Worm (Caenorhabditis elegans) whole organism, L3 larva: ENCODE results near the gene H04M03.3.

Experiments
- R02D3.7 ChIP-seq: fragments of 150-350 bp; optimal IDR thresholded peaks from 2 replicates; lab custom pipeline; 2014; ENCODE audit warnings: missing biosample characterization, missing genetic modification characterization
- ZK546.5 ChIP-seq: sonication (generic microtip); optimal IDR thresholded peaks from 2 replicates; lab custom pipeline; 2017; ENCODE audit warnings: missing biosample characterization, missing genetic modification characterization
- aly-2 ChIP-seq: fragments of 150-350 bp; optimal IDR thresholded peaks from 2 replicates; lab custom pipeline; 2014; ENCODE audit warnings: missing biosample characterization, missing genetic modification characterization
- ama-1 ChIP-seq: fragments of 150-350 bp; optimal IDR thresholded peaks from 2 replicates; lab custom pipeline; 2018
- ceh-16 ChIP-seq: sonication (generic microtip); optimal IDR thresholded peaks from 2 replicates; lab custom pipeline; 2017; ENCODE audit warnings: missing biosample characterization, missing genetic modification characterization
- ceh-82 ChIP-seq: fragments of 150-350 bp; optimal IDR thresholded peaks from 2 replicates; lab custom pipeline; 2014; ENCODE audit warnings: missing biosample characterization, missing genetic modification characterization
- ceh-9 ChIP-seq: sonication (generic microtip); optimal IDR thresholded peaks from 2 replicates; lab custom pipeline; 2018; ENCODE audit warnings: missing biosample characterization, missing genetic modification characterization
- daf-12 ChIP-seq: fragments of 150-350 bp; optimal IDR thresholded peaks from 2 replicates; lab custom pipeline; 2014; ENCODE audit warnings: missing biosample characterization, missing genetic modification reagents, missing genetic modification characterization
- egl-27 ChIP-seq: sonication (generic microtip); optimal IDR thresholded peaks from 4 replicates; lab custom pipeline; 2017; ENCODE audit warnings: missing biosample characterization, missing genetic modification reagents, missing genetic modification characterization
- elt-1 ChIP-seq: fragments of 150-350 bp; optimal IDR thresholded peaks from 2 replicates; lab custom pipeline; 2014; ENCODE audit warnings: missing biosample characterization, missing genetic modification characterization
- elt-3 ChIP-seq, 3 experiments: fragments of 150-350 bp in 1 of 3; sonication (generic microtip) in 2 of 3; optimal IDR thresholded peaks; 2 replicates in 2 of 3; 4 replicates in 1 of 3; lab custom pipeline; 2014 to 2017; ENCODE audit warnings: missing biosample characterization in 3 of 3, missing genetic modification characterization in 3 of 3
- eor-1 ChIP-seq, 2 experiments: fragments of 150-350 bp; optimal IDR thresholded peaks; 2 replicates each; lab custom pipeline; 2014 to 2018; ENCODE audit warnings: missing biosample characterization in 2 of 2, missing genetic modification characterization in 2 of 2
- fkh-2 ChIP-seq: fragments of 150-350 bp; optimal IDR thresholded peaks from 2 replicates; lab custom pipeline; 2014; ENCODE audit warnings: missing biosample characterization, missing genetic modification reagents, missing genetic modification characterization
- hmg-11 ChIP-seq: sonication (generic microtip); optimal IDR thresholded peaks from 2 replicates; lab custom pipeline; 2016; ENCODE audit warnings: missing genetic modification characterization, missing compliant biosample characterization
- lin-39 ChIP-seq: fragments of 150-350 bp; optimal IDR thresholded peaks from 2 replicates; lab custom pipeline; 2018; ENCODE audit warnings: missing biosample characterization, missing genetic modification reagents, missing genetic modification characterization
- lsy-12 ChIP-seq: sonication (generic microtip); optimal IDR thresholded peaks from 2 replicates; lab custom pipeline; 2016; ENCODE audit warnings: mild to moderate bottlenecking, missing genetic modification characterization, missing compliant biosample characterization
- mdl-1 ChIP-seq: fragments of 150-350 bp; optimal IDR thresholded peaks from 2 replicates; lab custom pipeline; 2014; ENCODE audit warnings: missing biosample characterization, missing genetic modification characterization
- mml-1 ChIP-seq: fragments of 150-350 bp; sonication (generic microtip); optimal IDR thresholded peaks from 3 replicates; lab custom pipeline; 2014; ENCODE audit warnings: missing biosample characterization, missing genetic modification characterization
- nhr-11 ChIP-seq: fragments of 150-350 bp; optimal IDR thresholded peaks from 2 replicates; lab custom pipeline; 2014; ENCODE audit warnings: missing biosample characterization, missing genetic modification characterization
- nhr-12 ChIP-seq: fragments of 150-350 bp; optimal IDR thresholded peaks from 2 replicates; lab custom pipeline; 2014; ENCODE audit warnings: missing biosample characterization, missing genetic modification characterization
- nhr-23 ChIP-seq: fragments of 150-350 bp; optimal IDR thresholded peaks from 2 replicates; lab custom pipeline; 2014; ENCODE audit warnings: missing biosample characterization, missing genetic modification reagents, missing genetic modification characterization
- nhr-237 ChIP-seq: fragments of 150-350 bp; optimal IDR thresholded peaks from 2 replicates; lab custom pipeline; 2014; ENCODE audit warnings: missing biosample characterization, missing genetic modification characterization
- nhr-28 ChIP-seq: fragments of 150-350 bp; optimal IDR thresholded peaks from 2 replicates; lab custom pipeline; 2014; ENCODE audit warnings: missing biosample characterization, missing genetic modification characterization
- nhr-43 ChIP-seq: sonication (generic microtip); optimal IDR thresholded peaks from 2 replicates; lab custom pipeline; 2016; ENCODE audit warnings: mild to moderate bottlenecking, missing genetic modification characterization, missing compliant biosample characterization; ENCODE audit not compliant: poor library complexity, severe bottlenecking
- nhr-67 ChIP-seq: fragments of 150-350 bp; optimal IDR thresholded peaks from 2 replicates; lab custom pipeline; 2014; ENCODE audit warnings: missing biosample characterization, missing genetic modification characterization
- nhr-76 ChIP-seq: fragments of 150-350 bp; sonication (generic microtip); optimal IDR thresholded peaks from 5 replicates; lab custom pipeline; 2014; ENCODE audit warnings: missing biosample characterization, missing genetic modification characterization
- nhr-77 ChIP-seq: fragments of 150-350 bp; optimal IDR thresholded peaks from 2 replicates; lab custom pipeline; 2014; ENCODE audit warnings: missing biosample characterization, missing genetic modification characterization
- pha-4 ChIP-seq: fragments of 150-350 bp; optimal IDR thresholded peaks from 2 replicates; lab custom pipeline; 2014; ENCODE audit warnings: missing biosample characterization, missing genetic modification reagents, missing genetic modification characterization
- pqm-1 ChIP-seq: fragments of 150-350 bp; optimal IDR thresholded peaks from 2 replicates; lab custom pipeline; 2017; ENCODE audit warnings: missing biosample characterization, missing genetic modification characterization, inconsistent platforms
- sea-2 ChIP-seq: fragments of 150-350 bp; sonication (generic microtip); optimal IDR thresholded peaks from 4 replicates; lab custom pipeline; 2014; ENCODE audit warnings: missing biosample characterization, missing genetic modification reagents, missing genetic modification characterization
- skn-1 ChIP-seq: fragments of 150-350 bp; optimal IDR thresholded peaks from 2 replicates; lab custom pipeline; 2014; ENCODE audit warnings: missing biosample characterization, missing genetic modification characterization
- snpc-4 ChIP-seq: fragments of 150-350 bp; optimal IDR thresholded peaks from 2 replicates; lab custom pipeline; 2014; ENCODE audit warnings: missing biosample characterization, missing genetic modification characterization
- unc-39 ChIP-seq: sonication (generic microtip); optimal IDR thresholded peaks from 4 replicates; lab custom pipeline; 2017; ENCODE audit warnings: missing biosample characterization, missing genetic modification characterization
- unc-62 ChIP-seq: fragments of 150-350 bp; sonication (generic microtip); optimal IDR thresholded peaks from 4 replicates; lab custom pipeline; 2014; ENCODE audit warnings: missing biosample characterization, missing genetic modification reagents, missing genetic modification characterization
- zag-1 ChIP-seq: fragments of 150-350 bp; optimal IDR thresholded peaks from 2 replicates; lab custom pipeline; 2014; ENCODE audit warnings: missing biosample characterization, missing genetic modification characterization
- ztf-11 ChIP-seq: fragments of 150-350 bp; optimal IDR thresholded peaks from 2 replicates; lab custom pipeline; 2014; ENCODE audit warnings: missing biosample characterization, missing genetic modification characterization
- ztf-4 ChIP-seq: fragments of 150-350 bp; optimal IDR thresholded peaks from 2 replicates; lab custom pipeline; 2014; ENCODE audit warnings: missing biosample characterization, missing genetic modification characterization

Gene H04M03.3

DNA sequence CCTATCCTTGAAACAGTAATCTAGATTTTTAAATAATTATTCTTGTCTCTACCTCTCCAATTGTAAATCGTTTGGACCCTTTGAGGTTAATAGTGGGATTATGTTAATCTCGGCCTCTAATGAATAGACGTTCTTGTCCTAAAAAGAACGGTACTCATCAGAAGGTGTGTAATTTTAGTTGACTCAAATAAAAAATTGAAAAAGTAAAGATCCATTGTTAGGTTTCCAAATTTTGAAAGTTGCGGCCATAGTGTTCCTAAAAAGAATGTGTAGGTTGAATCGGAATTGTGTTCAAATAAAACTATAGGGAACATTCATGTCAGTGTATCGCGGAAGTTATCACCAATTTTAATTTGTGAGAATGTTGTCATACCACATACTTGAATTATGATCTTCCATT is 35.8 kb upstream of the H04M03.3 start:
- TF ChIP-seq lsy-12 (tag; lab: Kevin White, UChicago) = no peak
- no peak for TF ChIP-seq nhr-23 (tag; lab: Kevin White, UChicago)
- TF ChIP-seq lin-39 (tag; lab: Kevin White, UChicago) = no peak
- TF ChIP-seq aly-2 (tag; lab: Kevin White, UChicago) = no peak
- no peak for TF ChIP-seq nhr-11 (tag; lab: Kevin White, UChicago)
- TF ChIP-seq sea-2 (GFP tag; lab: Kevin White, UChicago) = no peak
- TF ChIP-seq ZK546.5 (tag; lab: Kevin White, UChicago) = no peak
- no peak for TF ChIP-seq ztf-11 (tag; lab: Kevin White, UChicago)
- no peak for TF ChIP-seq nhr-237
- TF ChIP-seq unc-39 = no peak
- TF ChIP-seq pha-4 (tag; lab: Kevin White, UChicago) = no peak
- no peak for TF ChIP-seq nhr-76 (tag; lab: Kevin White, UChicago)
- no peak for TF ChIP-seq snpc-4
- TF ChIP-seq ceh-16 (tag; lab: Kevin White, UChicago) = no peak
- no peak for TF ChIP-seq fkh-2 (tag; lab: Kevin White, UChicago)
- no peak for TF ChIP-seq elt-1 (tag; lab: Kevin White, UChicago)
- no peak for TF ChIP-seq egl-27
- no peak for TF ChIP-seq zag-1 (tag; lab: Kevin White, UChicago)

DNA sequence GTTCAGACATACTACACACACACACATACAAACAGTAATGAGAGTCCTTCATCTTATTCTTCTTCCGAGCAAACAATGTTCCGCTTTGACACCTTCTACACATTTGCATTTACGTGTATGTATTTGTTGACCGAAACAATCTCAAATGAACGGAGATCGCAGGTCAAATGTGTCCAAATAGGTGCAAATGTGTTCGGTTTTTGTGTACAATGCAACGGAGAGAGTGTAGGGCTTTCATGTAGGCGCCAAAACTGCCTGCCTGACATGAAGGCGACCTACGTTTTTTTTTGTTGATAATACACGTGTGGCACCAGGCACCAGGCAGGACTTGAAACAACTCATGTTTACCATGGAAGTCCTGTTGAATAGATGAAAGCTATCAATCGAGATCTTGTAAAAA is 34.4 kb upstream of the H04M03.3 start:
- TF ChIP-seq skn-1 (tag; lab: Kevin White, UChicago) (no peak), sea-2 (GFP tag; lab: Kevin White, UChicago) (no peak), unc-39 (no peak), mdl-1 (no peak), pha-4 (tag; lab: Kevin White, UChicago) (no peak), nhr-77 (tag; lab: Kevin White, UChicago) (no peak), nhr-67 (tag; lab: Kevin White, UChicago) (no peak), ceh-82 (tag; lab: Kevin White, UChicago) (no peak), ztf-11 (tag; lab: Kevin White, UChicago) (no peak), aly-2 (tag; lab: Kevin White, UChicago) (no peak), nhr-76 (tag; lab: Kevin White, UChicago) (no peak), eor-1 (tag; optimal IDR thresholded peaks at IDR 0.05; lab: Kevin White, UChicago) (no peak), nhr-12 (tag; lab: Kevin White, UChicago) (no peak), R02D3.7 (tag; lab: Kevin White, UChicago) (no peak)

DNA sequence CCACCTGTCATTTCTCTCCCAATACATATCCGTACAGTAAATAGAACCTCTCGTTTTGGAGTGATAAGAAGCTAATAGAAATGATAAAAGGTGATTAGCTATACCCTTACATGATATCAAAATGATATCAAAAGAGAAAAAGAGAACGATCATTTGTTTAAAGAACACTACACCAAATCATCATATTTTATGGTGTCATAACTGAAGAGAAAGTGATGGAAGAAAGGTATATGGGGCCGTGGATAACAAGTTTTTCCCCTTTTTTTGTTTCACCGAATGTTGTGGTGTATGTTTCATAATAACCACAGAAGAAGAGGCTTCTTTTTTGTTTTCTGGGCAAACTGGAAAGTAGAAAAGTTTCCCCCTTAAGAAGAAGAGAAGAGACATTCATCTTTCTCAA is 33.2 kb upstream of the H04M03.3 start:
- TF ChIP-seq nhr-43 = peak; percentile 41
- no peak for TF ChIP-seq skn-1 (tag; lab: Kevin White, UChicago)
- peak in 1 of 3 experiments; percentile 78 for TF ChIP-seq elt-3 (tag; optimal IDR thresholded peaks at IDR 0.05; lab: Kevin White, UChicago)
- TF ChIP-seq nhr-67 (tag; lab: Kevin White, UChicago) = no peak
- no peak for TF ChIP-seq mml-1
- TF ChIP-seq snpc-4 = no peak
- peak; percentile 72 for TF ChIP-seq nhr-23 (tag; lab: Kevin White, UChicago)
- TF ChIP-seq elt-1 (tag; lab: Kevin White, UChicago) = no peak
- no peak for TF ChIP-seq unc-62 (GFP tag; lab: Kevin White, UChicago)
- TF ChIP-seq ztf-11 (tag; lab: Kevin White, UChicago) = no peak
- no peak for TF ChIP-seq pqm-1 (tag; lab: Kevin White, UChicago)
- TF ChIP-seq lin-39 (tag; lab: Kevin White, UChicago) = no peak
- TF ChIP-seq eor-1 (tag; optimal IDR thresholded peaks at IDR 0.05; lab: Kevin White, UChicago) = no peak
- no peak for TF ChIP-seq nhr-12 (tag; lab: Kevin White, UChicago)
- no peak for TF ChIP-seq aly-2 (tag; lab: Kevin White, UChicago)
- TF ChIP-seq ama-1 (lab: Kevin White, UChicago) = no peak
- no peak for TF ChIP-seq sea-2 (GFP tag; lab: Kevin White, UChicago)
- TF ChIP-seq daf-12 (tag; lab: Kevin White, UChicago) = no peak
- TF ChIP-seq mdl-1 = no peak
- TF ChIP-seq hmg-11 (tag; lab: Kevin White, UChicago) = no peak
- no peak for TF ChIP-seq nhr-11 (tag; lab: Kevin White, UChicago)
- no peak for TF ChIP-seq ceh-9 (tag; lab: Kevin White, UChicago)
- no peak for TF ChIP-seq nhr-28
- TF ChIP-seq, all 47 proteins: peak for 3

DNA sequence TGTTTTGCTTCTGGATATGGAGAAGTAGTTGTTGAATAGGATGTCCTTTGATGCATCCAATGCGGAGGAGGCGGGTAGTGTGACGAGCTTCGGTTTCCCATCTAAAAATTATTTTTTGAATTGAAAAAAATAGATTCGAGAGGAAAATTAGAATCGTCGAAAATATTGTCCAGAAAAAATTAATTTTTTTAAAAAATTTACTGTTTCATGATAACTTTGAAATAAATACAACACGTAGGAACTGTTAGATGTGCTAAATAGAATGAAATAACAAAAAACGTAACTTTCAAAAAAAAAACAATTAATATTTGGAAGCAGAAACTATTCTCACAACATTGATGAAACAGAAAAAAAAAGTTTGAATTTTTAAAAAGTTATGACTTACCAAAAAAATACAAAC is 31.5 kb upstream of the H04M03.3 start, which contains the start of gene C06E7.4:
C06E7.4 (minus strand) TSS at position 101 of the 400 bp plus-strand sequence.
- TF ChIP-seq ztf-4 (tag; lab: Kevin White, UChicago) = no peak
